Fruit fly (Drosophila melanogaster) whole organism, embryonic: ENCODE results near the gene Orco.

Experiments
- Ada2b ChIP-seq: fragments of 200-800 bp; sonication (Bioruptor generic); IDR thresholded peaks from 2 replicates; pipeline ENCODE4 v1.3.6; 2022; ENCODE audit warnings: missing biosample characterization, missing genetic modification characterization
- Atf-2 ChIP-seq: fragments of 200-800 bp; sonication (Bioruptor generic); optimal IDR thresholded peaks from 2 replicates; lab custom pipeline; 2016; ENCODE audit warnings: missing biosample characterization, missing genetic modification characterization
- Bdp1 ChIP-seq: fragments of 200-800 bp; sonication (Bioruptor generic); optimal IDR thresholded peaks from 3 replicates; lab custom pipeline; 2016; ENCODE audit warnings: missing biosample characterization, missing genetic modification characterization
- CG1024 ChIP-seq: fragments of 200-800 bp; sonication (Bioruptor generic); IDR thresholded peaks from 2 replicates; pipeline ENCODE4 v1.3.6; 2022; ENCODE audit warnings: missing biosample characterization, missing genetic modification characterization
- CG10654 ChIP-seq: fragments of 200-800 bp; sonication (Bioruptor generic); optimal IDR thresholded peaks from 2 replicates; lab custom pipeline; 2016; ENCODE audit warnings: missing biosample characterization, missing genetic modification characterization
- CG12236 ChIP-seq: fragments of 200-800 bp; sonication (Bioruptor generic); optimal IDR thresholded peaks from 2 replicates; lab custom pipeline; 2016; ENCODE audit warnings: missing biosample characterization, missing genetic modification characterization
- CG13287 ChIP-seq: fragments of 200-800 bp; sonication (Bioruptor generic); IDR thresholded peaks from 2 replicates; pipeline ENCODE4 v1.3.6; 2022; ENCODE audit warnings: missing biosample characterization, missing genetic modification characterization; ENCODE audit not compliant: partially characterized antibody
- CG13624 ChIP-seq: fragments of 200-800 bp; sonication (Bioruptor generic); optimal IDR thresholded peaks from 2 replicates; lab custom pipeline; 2016; ENCODE audit warnings: missing biosample characterization, missing genetic modification characterization
- CG14860 ChIP-seq: fragments of 200-800 bp; sonication (Bioruptor generic); IDR thresholded peaks from 3 replicates; pipeline ENCODE4 v1.3.6; 2022; ENCODE audit warnings: missing biosample characterization, missing genetic modification characterization; ENCODE audit not compliant: partially characterized antibody
- CG1647 ChIP-seq: fragments of 200-800 bp; sonication (Bioruptor generic); optimal IDR thresholded peaks from 3 replicates; lab custom pipeline; 2016; ENCODE audit warnings: missing biosample characterization, missing genetic modification characterization
- CG17328 ChIP-seq: fragments of 200-800 bp; sonication (Bioruptor generic); IDR thresholded peaks from 2 replicates; pipeline ENCODE4 v1.3.6; 2022; ENCODE audit warnings: missing biosample characterization, missing genetic modification characterization
- CG17829 ChIP-seq: fragments of 200-800 bp; optimal IDR thresholded peaks from 2 replicates; lab custom pipeline; 2019; ENCODE audit warnings: missing biosample characterization, mild to moderate bottlenecking, missing genetic modification characterization, moderate library complexity
- CG30403 ChIP-seq: fragments of 200-800 bp; sonication (Bioruptor generic); optimal IDR thresholded peaks from 3 replicates; lab custom pipeline; 2016; ENCODE audit warnings: missing biosample characterization, missing genetic modification characterization
- CG3838 ChIP-seq: fragments of 200-800 bp; sonication (Bioruptor generic); optimal IDR thresholded peaks from 3 replicates; lab custom pipeline; 2016; ENCODE audit warnings: missing biosample characterization, missing genetic modification characterization
- CG3847 ChIP-seq: fragments of 200-800 bp; sonication (Bioruptor generic); IDR thresholded peaks from 2 replicates; pipeline ENCODE4 v1.3.6; 2022; ENCODE audit warnings: missing biosample characterization, missing genetic modification characterization
- CG4328 ChIP-seq: fragments of 200-800 bp; sonication (Bioruptor generic); optimal IDR thresholded peaks from 3 replicates; lab custom pipeline; 2017; ENCODE audit warnings: missing biosample characterization, missing genetic modification reagents, missing genetic modification characterization
- CG4820 ChIP-seq: fragments of 200-800 bp; sonication (Bioruptor generic); optimal IDR thresholded peaks from 3 replicates; lab custom pipeline; 2016; ENCODE audit warnings: missing biosample characterization, missing genetic modification characterization
- CG5245 ChIP-seq: fragments of 200-800 bp; sonication (Bioruptor generic); optimal IDR thresholded peaks from 3 replicates; lab custom pipeline; 2016; ENCODE audit warnings: missing biosample characterization, missing genetic modification characterization
- CG6254 ChIP-seq: fragments of 200-800 bp; sonication (Bioruptor generic); optimal IDR thresholded peaks from 3 replicates; lab custom pipeline; 2017; ENCODE audit warnings: mild to moderate bottlenecking, missing biosample characterization, missing genetic modification reagents, missing genetic modification characterization
- CG8281 ChIP-seq: fragments of 200-800 bp; sonication (Bioruptor generic); optimal IDR thresholded peaks from 2 replicates; lab custom pipeline; 2018; ENCODE audit warnings: missing biosample characterization, mild to moderate bottlenecking, missing genetic modification characterization, moderate library complexity
- CG8359 ChIP-seq: fragments of 200-800 bp; sonication (Bioruptor generic); optimal IDR thresholded peaks from 2 replicates; lab custom pipeline; 2017; ENCODE audit warnings: missing biosample characterization, mild to moderate bottlenecking, missing genetic modification characterization, borderline replicate concordance
- CG9727 ChIP-seq: fragments of 200-800 bp; sonication (Bioruptor generic); optimal IDR thresholded peaks from 3 replicates; lab custom pipeline; 2017; ENCODE audit warnings: missing biosample characterization, mild to moderate bottlenecking, missing genetic modification characterization
- CG9817 ChIP-seq: fragments of 200-800 bp; sonication (Bioruptor generic); optimal IDR thresholded peaks from 2 replicates; lab custom pipeline; 2018; ENCODE audit warnings: missing biosample characterization, mild to moderate bottlenecking, missing genetic modification characterization, moderate library complexity
- Chrac-16 ChIP-seq: fragments of 200-800 bp; sonication (Bioruptor generic); optimal IDR thresholded peaks from 3 replicates; lab custom pipeline; 2016; ENCODE audit warnings: missing biosample characterization, missing genetic modification characterization
- Fer2 ChIP-seq: fragments of 200-800 bp; sonication (Bioruptor generic); optimal IDR thresholded peaks from 2 replicates; lab custom pipeline; 2018; ENCODE audit warnings: missing biosample characterization, mild to moderate bottlenecking, missing genetic modification characterization, moderate library complexity
- GATAe ChIP-seq: fragments of 200-800 bp; sonication (Bioruptor generic); conservative IDR thresholded peaks from 2 replicates; pipeline ENCODE4 v1.3.6; 2022; ENCODE audit warnings: missing biosample characterization, missing genetic modification characterization
- HLH3B ChIP-seq: fragments of 200-800 bp; sonication (Bioruptor generic); IDR thresholded peaks from 2 replicates; pipeline ENCODE4 v1.3.6; 2022; ENCODE audit warnings: missing biosample characterization, missing genetic modification characterization
- Max ChIP-seq: fragments of 200-800 bp; sonication (Bioruptor generic); optimal IDR thresholded peaks from 2 replicates; lab custom pipeline; 2016; ENCODE audit warnings: missing biosample characterization, mild to moderate bottlenecking, missing genetic modification characterization
- Sry-β ChIP-seq: fragments of 200-800 bp; sonication (Bioruptor generic); optimal IDR thresholded peaks from 2 replicates; lab custom pipeline; 2018; ENCODE audit warnings: missing biosample characterization, mild to moderate bottlenecking, missing genetic modification characterization, moderate library complexity
- ap ChIP-seq: fragments of 200-800 bp; sonication (Bioruptor generic); IDR thresholded peaks from 2 replicates; pipeline ENCODE4 v1.3.6; 2022; ENCODE audit warnings: missing biosample characterization, missing genetic modification characterization
- chif ChIP-seq, 2 experiments: fragments of 200-800 bp; sonication (Bioruptor generic); optimal IDR thresholded peaks; 3 replicates each; lab custom pipeline; 2016; ENCODE audit warnings: missing biosample characterization in 2 of 2, missing genetic modification characterization in 2 of 2
- da ChIP-seq: fragments of 200-800 bp; sonication (Bioruptor generic); optimal IDR thresholded peaks from 2 replicates; lab custom pipeline; 2016; ENCODE audit warnings: missing biosample characterization, missing genetic modification characterization
- dan ChIP-seq: fragments of 200-800 bp; sonication (Bioruptor generic); IDR thresholded peaks from 2 replicates; pipeline ENCODE4 v1.3.6; 2022; ENCODE audit warnings: missing biosample characterization, missing genetic modification characterization
- dpn ChIP-seq, 2 experiments: fragments of 200-800 bp; sonication (Bioruptor generic); optimal IDR thresholded peaks; 3 replicates each; lab custom pipeline; 2016; ENCODE audit warnings: missing biosample characterization in 2 of 2, missing genetic modification characterization in 2 of 2
- fd64A ChIP-seq: fragments of 200-800 bp; sonication (Bioruptor generic); optimal IDR thresholded peaks from 3 replicates; lab custom pipeline; 2018; ENCODE audit warnings: missing biosample characterization, mild to moderate bottlenecking, missing genetic modification characterization
- hth ChIP-seq: fragments of >200 bp; optimal IDR thresholded peaks from 2 replicates; lab custom pipeline; 2017; ENCODE audit warnings: inconsistent platforms
- kah ChIP-seq: fragments of 200-800 bp; sonication (Bioruptor generic); optimal IDR thresholded peaks from 2 replicates; lab custom pipeline; 2018; ENCODE audit warnings: missing biosample characterization, mild to moderate bottlenecking, missing genetic modification characterization
- lola ChIP-seq, 3 experiments: fragments of >200 bp in 2 of 3; fragments of 200-800 bp in 1 of 3; sonication (Bioruptor generic) in 1 of 3; optimal IDR thresholded peaks; 2 replicates each; lab custom pipeline; 2017 to 2019; ENCODE audit warnings: missing biosample characterization in 3 of 3, missing genetic modification characterization in 3 of 3, mild to moderate bottlenecking in 1 of 3, moderate library complexity in 1 of 3
- maf-S ChIP-seq: fragments of 200-800 bp; sonication (Bioruptor generic); optimal IDR thresholded peaks from 2 replicates; lab custom pipeline; 2016; ENCODE audit warnings: missing biosample characterization, missing genetic modification characterization
- mirr ChIP-seq: fragments of 200-800 bp; sonication (Bioruptor generic); optimal IDR thresholded peaks from 3 replicates; lab custom pipeline; 2018; ENCODE audit warnings: missing biosample characterization, mild to moderate bottlenecking, missing genetic modification characterization
- nau ChIP-seq: fragments of 200-800 bp; sonication (Bioruptor generic); optimal IDR thresholded peaks from 3 replicates; lab custom pipeline; 2017; ENCODE audit warnings: missing biosample characterization, mild to moderate bottlenecking, missing genetic modification characterization, missing genetic modification reagents
- otp ChIP-seq: fragments of 200-800 bp; sonication (Bioruptor generic); IDR thresholded peaks from 3 replicates; pipeline ENCODE4, ENCODE4 v1.3.6; 2022; ENCODE audit warnings: missing biosample characterization, missing genetic modification characterization
- sens ChIP-seq: fragments of 200-800 bp; sonication (Bioruptor generic); peaks from one replicate; lab custom pipeline; 2016; ENCODE audit warnings: missing biosample characterization, missing genetic modification characterization
- sna ChIP-seq: fragments of 200-800 bp; sonication (Bioruptor generic); IDR thresholded peaks from 2 replicates; pipeline ENCODE4 v1.3.6; 2022; ENCODE audit warnings: missing biosample characterization, missing genetic modification characterization; ENCODE audit not compliant: partially characterized antibody
- tin ChIP-seq: fragments of 200-800 bp; sonication (Bioruptor generic); optimal IDR thresholded peaks from 3 replicates; lab custom pipeline; 2016; ENCODE audit warnings: missing biosample characterization, missing genetic modification characterization
- trem ChIP-seq: fragments of 200-800 bp; optimal IDR thresholded peaks from 3 replicates; lab custom pipeline; 2019; ENCODE audit warnings: missing biosample characterization, mild to moderate bottlenecking, missing genetic modification characterization, moderate library complexity
- trh ChIP-seq: fragments of 200-800 bp; sonication (Bioruptor generic); optimal IDR thresholded peaks from 2 replicates; lab custom pipeline; 2016; ENCODE audit warnings: missing biosample characterization, missing genetic modification characterization
- wor ChIP-seq: fragments of 200-800 bp; sonication (Bioruptor generic); IDR thresholded peaks from 2 replicates; pipeline ENCODE4 v1.3.6; 2022; ENCODE audit warnings: missing biosample characterization, missing genetic modification characterization
- z ChIP-seq: fragments of 200-800 bp; sonication (Bioruptor generic); IDR thresholded peaks from 3 replicates; pipeline ENCODE4 v1.3.6; 2022; ENCODE audit warnings: missing biosample characterization, missing genetic modification characterization
- zen2 ChIP-seq: fragments of 200-800 bp; sonication (Bioruptor generic); IDR thresholded peaks from 3 replicates; pipeline ENCODE4 v1.3.6; 2022; ENCODE audit warnings: missing biosample characterization, missing genetic modification characterization; ENCODE audit not compliant: partially characterized antibody

The Orco gene

DNA sequence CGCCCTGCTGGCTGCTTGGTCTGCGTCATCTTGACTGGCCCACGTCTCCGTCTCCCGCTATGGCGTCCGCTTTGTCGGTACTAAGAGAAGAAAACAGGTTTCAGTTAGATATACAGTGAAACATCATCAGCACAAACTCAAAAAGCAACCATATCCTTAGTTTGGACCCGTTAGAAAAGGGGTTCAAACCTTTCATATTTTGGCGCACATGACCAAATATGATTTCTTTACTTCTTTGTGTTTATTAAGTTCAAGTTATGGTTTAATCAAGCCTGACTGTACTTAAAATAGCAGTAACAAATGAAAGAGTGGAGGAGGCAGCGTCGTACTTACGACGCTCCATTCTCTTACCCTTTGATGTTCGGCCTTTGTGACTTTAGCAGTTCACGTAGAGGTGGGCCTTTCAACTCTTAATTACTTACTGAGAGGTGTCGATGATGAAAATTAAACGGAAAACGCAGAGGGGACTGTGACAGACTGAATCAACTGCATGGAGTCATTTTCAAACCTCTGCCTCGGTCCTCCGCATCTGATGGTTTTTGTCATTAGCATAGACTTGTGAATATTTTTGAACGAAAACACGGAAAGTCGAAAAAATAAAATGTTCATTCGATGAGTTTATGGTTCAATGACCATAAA is 50.4 kb downstream of the Orco start (continued):
- TF ChIP-seq Atf-2 (GFP tag; lab: Kevin White, UChicago) (peak; percentile 59), CG4328 (no peak), trh (GFP tag; lab: Kevin White, UChicago) (no peak), z (GFP tag; lab: Robert Waterston, UW) (no peak), Fer2 (tag; lab: Kevin White, UChicago) (peak; percentile 39), chif (GFP tag; optimal IDR thresholded peaks at IDR 0.05; lab: Kevin White, UChicago) (peak; percentile 66 to 84), CG10654 (GFP tag; lab: Kevin White, UChicago) (peak; percentile 62), CG5245 (GFP tag; lab: Kevin White, UChicago) (peak; percentile 79), kah (GFP tag; lab: Kevin White, UChicago) (no peak), CG4820 (GFP tag; lab: Kevin White, UChicago) (peak; percentile 79), CG8359 (GFP tag; lab: Kevin White, UChicago) (peak; percentile 38), CG1024 (GFP tag; lab: Robert Waterston, UW) (peak; percentile 77), maf-S (GFP tag; lab: Kevin White, UChicago) (peak; percentile 72), GATAe (peak; percentile 39; the same call in 1 of the 2 replicates), Ada2b (GFP tag; lab: Robert Waterston, UW) (peak; percentile 90), zen2 (no peak), da (no peak), mirr (no peak), CG8281 (tag; lab: Kevin White, UChicago) (peak; percentile 41), sens (GFP tag; lab: Kevin White, UChicago) (peak; percentile 95), otp (GFP tag; lab: Robert Waterston, UW) (peak; percentile 84), CG3847 (GFP tag; lab: Robert Waterston, UW) (peak; percentile 87), dpn (GFP tag; optimal IDR thresholded peaks at IDR 0.05; lab: Kevin White, UChicago) (peak; percentile 85 to 91), lola (GFP tag; optimal IDR thresholded peaks at IDR 0.05; lab: Kevin White, UChicago) (peak in 1 of 3 experiments; percentile 60), CG3838 (GFP tag; lab: Kevin White, UChicago) (peak; percentile 48), CG17328 (GFP tag; lab: Robert Waterston, UW) (peak; percentile 84), CG9817 (peak; percentile 70), CG9727 (GFP tag; lab: Kevin White, UChicago) (peak; percentile 66), tin (GFP tag; lab: Kevin White, UChicago) (peak; percentile 83), ap (GFP tag; lab: Robert Waterston, UW) (peak; percentile 80), dan (GFP tag; lab: Robert Waterston, UW) (no peak), CG6254 (no peak), wor (GFP tag; lab: Robert Waterston, UW) (peak; percentile 42; the same call in 1 of the 2 replicates), CG12236 (peak; percentile 36), CG17829 (tag; lab: Kevin White, UChicago) (peak; percentile 71), hth (lab: Kevin White, UChicago) (no peak), HLH3B (peak; percentile 86), Sry-β (GFP tag; lab: Kevin White, UChicago) (no peak), CG13287 (GFP tag; lab: Robert Waterston, UW) (no peak), nau (peak; percentile 78), sna (GFP tag; lab: Robert Waterston, UW) (no peak), trem (peak; percentile 23), Chrac-16 (peak; percentile 74), Max (GFP tag; lab: Kevin White, UChicago) (peak; percentile 61), fd64A (GFP tag; lab: Kevin White, UChicago) (peak; percentile 63), CG14860 (no peak), CG1647 (GFP tag; lab: Kevin White, UChicago) (peak; percentile 68), CG30403 (GFP tag; lab: Kevin White, UChicago) (peak; percentile 81), Bdp1 (GFP tag; lab: Kevin White, UChicago) (peak; percentile 57), CG13624 (GFP tag; lab: Kevin White, UChicago) (peak; percentile 88)
